Fruit fly (Drosophila melanogaster) whole organism, embryonic: ENCODE data around the gene CG43131.
A peak's percentile ranks its signal among the peaks of the same experiment; 100 is the strongest.

ENCODE experiments used
- Bgb ChIP-seq: fragments of 200-800 bp; sonication (Bioruptor generic); IDR thresholded peaks from 2 replicates; pipeline ENCODE4 v1.3.6; 2022; ENCODE audit warnings: missing biosample characterization, missing genetic modification characterization; ENCODE audit not compliant: partially characterized antibody
- Bteb2 ChIP-seq: fragments of 200-800 bp; sonication (Bioruptor generic); optimal IDR thresholded peaks from 2 replicates; lab custom pipeline; 2016; ENCODE audit warnings: missing biosample characterization, missing genetic modification characterization
- CG12299 ChIP-seq: fragments of 200-800 bp; sonication (Bioruptor generic); optimal IDR thresholded peaks from 2 replicates; lab custom pipeline; 2018; ENCODE audit warnings: missing biosample characterization, mild to moderate bottlenecking, missing genetic modification characterization
- CG16815 ChIP-seq: fragments of 200-800 bp; sonication (Bioruptor generic); optimal IDR thresholded peaks from 3 replicates; lab custom pipeline; 2017; ENCODE audit warnings: missing biosample characterization, mild to moderate bottlenecking, missing genetic modification characterization
- CG17361 ChIP-seq: fragments of 200-800 bp; sonication (Bioruptor generic); IDR thresholded peaks from 3 replicates; pipeline ENCODE4 v1.3.6; 2022; ENCODE audit warnings: missing biosample characterization, missing genetic modification characterization
- CG17612 ChIP-seq: fragments of 200-800 bp; sonication (Bioruptor generic); IDR thresholded peaks from 2 replicates; pipeline ENCODE4 v1.3.6; 2022; ENCODE audit warnings: missing biosample characterization, missing genetic modification characterization
- CG18619 ChIP-seq: fragments of 200-800 bp; sonication (Bioruptor generic); optimal IDR thresholded peaks from 3 replicates; lab custom pipeline; 2017; ENCODE audit warnings: missing biosample characterization, mild to moderate bottlenecking, missing genetic modification characterization
- CG2712 ChIP-seq: fragments of 200-800 bp; optimal IDR thresholded peaks from 3 replicates; lab custom pipeline; 2019; ENCODE audit warnings: missing biosample characterization, mild to moderate bottlenecking, missing genetic modification characterization, moderate library complexity
- CG32532 ChIP-seq: fragments of 200-800 bp; sonication (Bioruptor generic); IDR thresholded peaks from 2 replicates; pipeline ENCODE4 v1.3.6; 2022; ENCODE audit warnings: missing biosample characterization, missing genetic modification characterization
- CG3407 ChIP-seq: fragments of 200-800 bp; sonication (Bioruptor generic); optimal IDR thresholded peaks from 2 replicates; lab custom pipeline; 2018; ENCODE audit warnings: missing biosample characterization, mild to moderate bottlenecking, missing genetic modification characterization
- CG6175 ChIP-seq: fragments of 200-800 bp; sonication (Bioruptor generic); IDR thresholded peaks from 3 replicates; pipeline ENCODE4 v1.3.6; 2022; ENCODE audit warnings: missing biosample characterization, missing genetic modification characterization
- CG6689 ChIP-seq: fragments of 200-800 bp; sonication (Bioruptor generic); IDR thresholded peaks from 2 replicates; pipeline ENCODE4 v1.3.6; 2022; ENCODE audit warnings: missing biosample characterization, missing genetic modification characterization
- CG8765 ChIP-seq: fragments of 200-800 bp; sonication (Bioruptor generic); IDR thresholded peaks from 2 replicates; pipeline ENCODE4 v1.3.6; 2022; ENCODE audit warnings: missing biosample characterization, missing genetic modification characterization
- Dp ChIP-seq: fragments of 200-800 bp; sonication (Bioruptor generic); optimal IDR thresholded peaks from 2 replicates; lab custom pipeline; 2018; ENCODE audit warnings: missing biosample characterization, mild to moderate bottlenecking, missing genetic modification characterization, moderate library complexity
- Eip74EF ChIP-seq, 2 experiments: fragments of 200-800 bp in 1 of 2; fragments of >200 bp in 1 of 2; sonication (Bioruptor generic) in 1 of 2; optimal IDR thresholded peaks; 2 replicates each; lab custom pipeline; 2017 to 2019; ENCODE audit warnings: missing biosample characterization in 2 of 2, missing genetic modification characterization in 2 of 2, mild to moderate bottlenecking in 1 of 2, moderate library complexity in 1 of 2
- Gug ChIP-seq: fragments of 200-800 bp; sonication (Bioruptor generic); IDR thresholded peaks from 4 replicates; pipeline ENCODE4 v1.3.6; 2022; ENCODE audit warnings: missing biosample characterization, missing genetic modification characterization
- HLHmδ ChIP-seq: fragments of 200-800 bp; sonication (Bioruptor generic); optimal IDR thresholded peaks from 2 replicates; lab custom pipeline; 2018; ENCODE audit warnings: missing biosample characterization, mild to moderate bottlenecking, missing genetic modification characterization, moderate library complexity
- Myb ChIP-seq: fragments of 200-800 bp; sonication (Bioruptor generic); optimal IDR thresholded peaks from 2 replicates; lab custom pipeline; 2016; ENCODE audit warnings: missing biosample characterization, missing genetic modification characterization
- Optix ChIP-seq: fragments of 200-800 bp; sonication (Bioruptor generic); IDR thresholded peaks from 3 replicates; pipeline ENCODE4 v1.3.6; 2022; ENCODE audit warnings: missing biosample characterization, missing genetic modification characterization
- Poxn ChIP-seq: fragments of 200-800 bp; sonication (Bioruptor generic); IDR thresholded peaks from 2 replicates; pipeline ENCODE4 v1.3.6; 2022; ENCODE audit warnings: missing biosample characterization, missing genetic modification characterization
- Rx ChIP-seq: fragments of 200-800 bp; sonication (Bioruptor generic); IDR thresholded peaks from 2 replicates; pipeline ENCODE4 v1.3.6; 2022; ENCODE audit warnings: missing biosample characterization, missing genetic modification characterization
- Sox102F ChIP-seq: fragments of 200-800 bp; sonication (Bioruptor generic); optimal IDR thresholded peaks from 2 replicates; lab custom pipeline; 2018; ENCODE audit warnings: missing biosample characterization, mild to moderate bottlenecking, missing genetic modification characterization, moderate library complexity
- ap ChIP-seq: fragments of 200-800 bp; sonication (Bioruptor generic); IDR thresholded peaks from 2 replicates; pipeline ENCODE4 v1.3.6; 2022; ENCODE audit warnings: missing biosample characterization, missing genetic modification characterization
- bsh ChIP-seq, 2 experiments: fragments of 200-800 bp; sonication (Bioruptor generic); optimal IDR thresholded peaks; 2 replicates each; lab custom pipeline; 2017 to 2018; ENCODE audit warnings: mild to moderate bottlenecking in 2 of 2, missing biosample characterization in 2 of 2, missing genetic modification characterization in 2 of 2, moderate library complexity in 1 of 2
- cad ChIP-seq: fragments of >200 bp; optimal IDR thresholded peaks from 2 replicates; lab custom pipeline; 2017; ENCODE audit warnings: missing biosample characterization, missing genetic modification characterization
- cas ChIP-seq: fragments of 200-800 bp; sonication (Bioruptor generic); IDR thresholded peaks from 2 replicates; pipeline ENCODE4 v1.3.6; 2022; ENCODE audit warnings: missing biosample characterization, missing genetic modification characterization
- chm ChIP-seq: fragments of 200-800 bp; sonication (Bioruptor generic); IDR thresholded peaks from 2 replicates; pipeline ENCODE4 v1.3.6; 2022; ENCODE audit warnings: missing biosample characterization, missing genetic modification characterization
- ci ChIP-seq: fragments of 200-800 bp; sonication (Bioruptor generic); IDR thresholded peaks from 3 replicates; pipeline ENCODE4 v1.3.6; 2022; ENCODE audit warnings: missing biosample characterization, missing genetic modification characterization
- crol ChIP-seq: fragments of 200-800 bp; sonication (Bioruptor generic); IDR thresholded peaks from 2 replicates; pipeline ENCODE4 v1.3.6; 2022; ENCODE audit warnings: missing biosample characterization, missing genetic modification characterization
- gem ChIP-seq: fragments of 200-800 bp; sonication (Bioruptor generic); optimal IDR thresholded peaks from 2 replicates; lab custom pipeline; 2019; ENCODE audit warnings: missing biosample characterization, mild to moderate bottlenecking, missing genetic modification characterization, moderate library complexity
- gsb-n ChIP-seq: fragments of 200-800 bp; sonication (Bioruptor generic); optimal IDR thresholded peaks from 3 replicates; lab custom pipeline; 2018; ENCODE audit warnings: missing biosample characterization, mild to moderate bottlenecking, missing genetic modification characterization
- hb ChIP-seq: fragments of 200-800 bp; sonication (Bioruptor generic); IDR thresholded peaks from 3 replicates; pipeline ENCODE4 v1.3.6; 2022; ENCODE audit warnings: missing biosample characterization, missing genetic modification characterization; ENCODE audit not compliant: partially characterized antibody
- her ChIP-seq: fragments of 200-800 bp; sonication (Bioruptor generic); optimal IDR thresholded peaks from 2 replicates; lab custom pipeline; 2016; ENCODE audit warnings: missing biosample characterization, missing genetic modification characterization
- jumu ChIP-seq: fragments of 200-800 bp; sonication (Bioruptor generic); optimal IDR thresholded peaks from 3 replicates; lab custom pipeline; 2016; ENCODE audit warnings: missing biosample characterization, missing genetic modification characterization
- ken ChIP-seq: fragments of 200-800 bp; sonication (Bioruptor generic); IDR thresholded peaks from 3 replicates; pipeline ENCODE4 v1.3.6; 2022; ENCODE audit warnings: missing biosample characterization, missing genetic modification characterization
- lbe ChIP-seq: fragments of 200-800 bp; sonication (Bioruptor generic); optimal IDR thresholded peaks from 2 replicates; lab custom pipeline; 2016; ENCODE audit warnings: missing biosample characterization, mild to moderate bottlenecking, missing genetic modification characterization
- lola ChIP-seq, 3 experiments: fragments of >200 bp in 2 of 3; fragments of 200-800 bp in 1 of 3; sonication (Bioruptor generic) in 1 of 3; optimal IDR thresholded peaks; 2 replicates each; lab custom pipeline; 2017 to 2019; ENCODE audit warnings: missing biosample characterization in 3 of 3, missing genetic modification characterization in 3 of 3, mild to moderate bottlenecking in 1 of 3, moderate library complexity in 1 of 3
- mld ChIP-seq: fragments of 200-800 bp; sonication (Bioruptor generic); IDR thresholded peaks from 3 replicates; pipeline ENCODE4 v1.3.6; 2022; ENCODE audit warnings: missing biosample characterization, missing genetic modification characterization; ENCODE audit not compliant: partially characterized antibody
- nau ChIP-seq: fragments of 200-800 bp; sonication (Bioruptor generic); optimal IDR thresholded peaks from 3 replicates; lab custom pipeline; 2017; ENCODE audit warnings: missing biosample characterization, mild to moderate bottlenecking, missing genetic modification characterization, missing genetic modification reagents
- nmo ChIP-seq: fragments of 200-800 bp; sonication (Bioruptor generic); optimal IDR thresholded peaks from 2 replicates; lab custom pipeline; 2018; ENCODE audit warnings: missing biosample characterization, mild to moderate bottlenecking, missing genetic modification characterization, moderate library complexity
- psq ChIP-seq: fragments of 200-800 bp; sonication (Bioruptor generic); optimal IDR thresholded peaks from 2 replicates; lab custom pipeline; 2017; ENCODE audit warnings: missing biosample characterization, missing genetic modification characterization
- pum ChIP-seq: fragments of 200-800 bp; sonication (Bioruptor generic); optimal IDR thresholded peaks from 2 replicates; lab custom pipeline; 2016; ENCODE audit warnings: missing biosample characterization, missing genetic modification characterization
- row ChIP-seq: fragments of 200-800 bp; sonication (Bioruptor generic); IDR thresholded peaks from 3 replicates; pipeline ENCODE4 v1.3.6; 2022; ENCODE audit warnings: missing biosample characterization, missing genetic modification characterization
- sc ChIP-seq, 3 experiments: fragments of >200 bp in 2 of 3; fragments of 200-800 bp in 1 of 3; sonication (Bioruptor generic) in 1 of 3; optimal IDR thresholded peaks; 2 replicates in 2 of 3; 3 replicates in 1 of 3; lab custom pipeline; 2017; ENCODE audit warnings: mild to moderate bottlenecking in 1 of 3, missing biosample characterization in 1 of 3, missing genetic modification characterization in 1 of 3, missing genetic modification reagents in 1 of 3
- sisA ChIP-seq: fragments of 200-800 bp; sonication (Bioruptor generic); IDR thresholded peaks from 2 replicates; pipeline ENCODE4 v1.3.6; 2022; ENCODE audit warnings: missing biosample characterization, missing genetic modification characterization
- sqz ChIP-seq: fragments of 200-800 bp; sonication (Bioruptor generic); optimal IDR thresholded peaks from 3 replicates; lab custom pipeline; 2018; ENCODE audit warnings: missing biosample characterization, mild to moderate bottlenecking, missing genetic modification characterization
- sr ChIP-seq: fragments of 200-800 bp; sonication (Bioruptor generic); IDR thresholded peaks from 3 replicates; pipeline ENCODE4 v1.3.6; 2022; ENCODE audit warnings: missing biosample characterization, missing genetic modification characterization
- trh ChIP-seq: fragments of 200-800 bp; sonication (Bioruptor generic); optimal IDR thresholded peaks from 2 replicates; lab custom pipeline; 2016; ENCODE audit warnings: missing biosample characterization, missing genetic modification characterization
- wor ChIP-seq: fragments of 200-800 bp; sonication (Bioruptor generic); IDR thresholded peaks from 2 replicates; pipeline ENCODE4 v1.3.6; 2022; ENCODE audit warnings: missing biosample characterization, missing genetic modification characterization

CG43131 gene

DNA sequence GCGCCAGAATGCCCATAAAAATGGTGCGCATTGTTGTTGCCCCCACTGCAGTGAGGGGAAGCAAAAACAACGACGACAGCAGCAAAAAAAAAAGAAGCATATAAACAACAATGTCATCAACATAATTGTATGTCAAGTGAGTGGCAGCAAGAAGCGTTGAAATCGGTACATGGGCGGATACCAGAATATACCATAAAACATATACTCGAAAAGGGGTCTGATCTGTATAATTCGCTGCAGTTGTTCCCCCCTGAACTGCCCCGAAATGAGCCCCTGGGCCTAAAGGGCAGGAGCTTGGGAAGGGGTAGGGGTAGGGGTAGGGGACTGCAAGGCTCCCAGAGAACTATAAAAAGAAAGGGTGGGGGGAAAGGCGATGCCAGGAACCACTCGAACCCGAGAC lies 2.9 kb upstream of the CG43131 start (continued):
- TF ChIP-seq mld (GFP tag; lab: Robert Waterston, UW): no peak
- peak; percentile 22 for TF ChIP-seq gem (tag; lab: Kevin White, UChicago)
- peak; percentile 45; the same call in 2 of the 3 replicates for TF ChIP-seq row (GFP tag; lab: Robert Waterston, UW)
- TF ChIP-seq hb (GFP tag; lab: Robert Waterston, UW): no peak
- no peak for TF ChIP-seq cas (GFP tag; lab: Robert Waterston, UW)
- TF ChIP-seq CG8765 (GFP tag; lab: Robert Waterston, UW): 0 out of 2 replicates have a peak, but pooled peaks have one; percentile 16
- 0 out of 3 replicates have a peak, but pooled peaks have one; percentile 18 for TF ChIP-seq ci
- TF ChIP-seq wor (GFP tag; lab: Robert Waterston, UW): no peak
- TF ChIP-seq ken (GFP tag; lab: Robert Waterston, UW): 0 out of 3 replicates have a peak, but pooled peaks have one; percentile 34
- TF ChIP-seq Eip74EF (GFP tag; optimal IDR thresholded peaks at IDR 0.05; lab: Kevin White, UChicago): no peak
- TF ChIP-seq Myb (GFP tag; lab: Kevin White, UChicago): no peak
- TF ChIP-seq CG17361 (GFP tag; lab: Robert Waterston, UW): 0 out of 3 replicates have a peak, but pooled peaks have one; percentile 17
- TF ChIP-seq Optix: 0 out of 3 replicates have a peak, but pooled peaks have one; percentile 28
- no peak for TF ChIP-seq psq
- no peak for TF ChIP-seq lbe (GFP tag; lab: Kevin White, UChicago)
- no peak for TF ChIP-seq nau (GFP tag; lab: Kevin White, UChicago)
- peak; percentile 5 for TF ChIP-seq gsb-n (tag; lab: Kevin White, UChicago)
- no peak for TF ChIP-seq CG17612
- TF ChIP-seq bsh (GFP tag; optimal IDR thresholded peaks at IDR 0.05; lab: Kevin White, UChicago): peak; percentile 2 to 26
- no peak for TF ChIP-seq lola (GFP tag; optimal IDR thresholded peaks at IDR 0.05; lab: Kevin White, UChicago)
- peak; percentile 39 for TF ChIP-seq sqz (GFP tag; lab: Kevin White, UChicago)
- no peak for TF ChIP-seq nmo (GFP tag; lab: Kevin White, UChicago)
- no peak for TF ChIP-seq sisA (GFP tag; lab: Robert Waterston, UW)
- no peak for TF ChIP-seq pum
- TF ChIP-seq CG2712 (tag; lab: Kevin White, UChicago): peak; percentile 17
- no peak for TF ChIP-seq CG3407 (GFP tag; lab: Kevin White, UChicago)
- TF ChIP-seq sr (GFP tag; lab: Robert Waterston, UW): no peak
- TF ChIP-seq jumu (GFP tag; lab: Kevin White, UChicago): no peak
- peak; percentile 7 for TF ChIP-seq CG16815 (GFP tag; lab: Kevin White, UChicago)
- TF ChIP-seq CG6175: no peak

- TF ChIP-seq CG12299 (tag; lab: Kevin White, UChicago) (no peak), CG32532 (GFP tag; lab: Robert Waterston, UW) (no peak), Gug (GFP tag; lab: Robert Waterston, UW) (no peak), jumu (GFP tag; lab: Kevin White, UChicago) (no peak), Bgb (GFP tag; lab: Robert Waterston, UW) (no peak), crol (GFP tag; lab: Robert Waterston, UW) (no peak), ap (no peak), sc (optimal IDR thresholded peaks at IDR 0.05; lab: Kevin White, UChicago) (no peak), sc (GFP tag; optimal IDR thresholded peaks at IDR 0.05; lab: Kevin White, UChicago) (no peak), wor (GFP tag; lab: Robert Waterston, UW) (no peak), Poxn (GFP tag; lab: Robert Waterston, UW) (no peak), CG6689 (GFP tag; lab: Robert Waterston, UW) (no peak), Myb (GFP tag; lab: Kevin White, UChicago) (no peak), chm (peak; percentile 10; the same call in 1 of the 2 replicates), cad (GFP tag; lab: Kevin White, UChicago) (peak; percentile 98), HLHmδ (GFP tag; lab: Kevin White, UChicago) (peak; percentile 64), Sox102F (no peak), Bteb2 (GFP tag; lab: Kevin White, UChicago) (no peak), her (GFP tag; lab: Kevin White, UChicago) (no peak), trh (GFP tag; lab: Kevin White, UChicago) (no peak), CG18619 (GFP tag; lab: Kevin White, UChicago) (no peak), Dp (no peak), Rx (no peak)
Observed at dm6 chr3R:5109558-5110211, 707 bp upstream of the CG43131 start.
